Worm (Caenorhabditis elegans) whole organism, L1 larva: ENCODE data around the gene nipi-3.

Experiments
- C16A3.4 ChIP-seq: fragments of 150-350 bp; optimal IDR thresholded peaks from 2 replicates; lab custom pipeline; 2014; ENCODE audit warnings: missing biosample characterization, missing genetic modification characterization
- blmp-1 ChIP-seq: fragments of 150-350 bp; optimal IDR thresholded peaks from 2 replicates; lab custom pipeline; 2014; ENCODE audit warnings: missing biosample characterization, missing genetic modification characterization
- ceh-82 ChIP-seq, 3 experiments: fragments of 150-350 bp in 1 of 3; sonication (generic microtip) in 2 of 3; optimal IDR thresholded peaks; 2 replicates each; lab custom pipeline; 2014 to 2017; ENCODE audit warnings: missing biosample characterization in 3 of 3, missing genetic modification characterization in 3 of 3
- dpl-1 ChIP-seq, 3 experiments: fragments of 150-350 bp in 2 of 3; sonication (generic microtip) in 1 of 3; optimal IDR thresholded peaks; 2 replicates each; lab custom pipeline; 2014 to 2017; ENCODE audit warnings: missing biosample characterization in 3 of 3, missing genetic modification characterization in 3 of 3, missing genetic modification reagents in 3 of 3
- dsc-1 ChIP-seq: sonication (generic microtip); optimal IDR thresholded peaks from 2 replicates; lab custom pipeline; 2016; ENCODE audit warnings: mild to moderate bottlenecking, missing genetic modification characterization, missing compliant biosample characterization
- efl-1 ChIP-seq, 4 experiments: fragments of 150-350 bp; optimal IDR thresholded peaks in 3 of 4; peaks in 1 of 4; 1 replicate in 1 of 4; 2 replicates in 3 of 4; lab custom pipeline; 2014; ENCODE audit warnings: missing biosample characterization in 2 of 4, missing genetic modification characterization in 2 of 4, missing genetic modification reagents in 2 of 4
- elt-3 ChIP-seq, 6 experiments: fragments of 150-350 bp in 1 of 6; sonication (generic microtip); optimal IDR thresholded peaks; 2 replicates each; lab custom pipeline; 2017 to 2018; ENCODE audit warnings: missing biosample characterization in 6 of 6, missing genetic modification characterization in 6 of 6, inconsistent platforms in 1 of 6
- ets-5 ChIP-seq: fragments of 200-800 bp; sonication (Bioruptor generic); IDR thresholded peaks from 2 replicates; pipeline ENCODE4 v1.3.6; 2022; ENCODE audit warnings: missing genetic modification characterization, missing compliant biosample characterization
- fkh-10 ChIP-seq: sonication (generic microtip); optimal IDR thresholded peaks from 2 replicates; lab custom pipeline; 2017; ENCODE audit warnings: missing biosample characterization, missing genetic modification reagents, missing genetic modification characterization
- fkh-8 ChIP-seq: sonication (generic microtip); optimal IDR thresholded peaks from 2 replicates; lab custom pipeline; 2016; ENCODE audit warnings: mild to moderate bottlenecking, missing genetic modification characterization, missing compliant biosample characterization
- grh-1 ChIP-seq: fragments of 200-800 bp; sonication (Bioruptor generic); IDR thresholded peaks from 2 replicates; pipeline ENCODE4 v1.3.6; 2022; ENCODE audit warnings: missing genetic modification reagents, missing genetic modification characterization, missing compliant biosample characterization
- hlh-17 ChIP-seq: fragments of 200-800 bp; sonication (Bioruptor generic); optimal IDR thresholded peaks from 2 replicates; lab custom pipeline; 2018; ENCODE audit warnings: missing genetic modification characterization, mild to moderate bottlenecking, missing compliant biosample characterization, moderate library complexity, borderline replicate concordance
- hlh-4 ChIP-seq: sonication (generic microtip); optimal IDR thresholded peaks from 2 replicates; lab custom pipeline; 2016; ENCODE audit warnings: mild to moderate bottlenecking, missing genetic modification characterization, missing compliant biosample characterization
- hpl-2 ChIP-seq: fragments of 150-350 bp; optimal IDR thresholded peaks from 2 replicates; lab custom pipeline; 2014; ENCODE audit warnings: missing biosample characterization, missing genetic modification reagents, missing genetic modification characterization
- jun-1 ChIP-seq: fragments of 150-350 bp; optimal IDR thresholded peaks from 2 replicates; lab custom pipeline; 2014; ENCODE audit warnings: missing biosample characterization, missing genetic modification reagents, missing genetic modification characterization
- lin-13 ChIP-seq: fragments of 150-350 bp; optimal IDR thresholded peaks from 2 replicates; lab custom pipeline; 2014; ENCODE audit warnings: missing biosample characterization, missing genetic modification reagents, missing genetic modification characterization
- lin-14 ChIP-seq: fragments of 200-800 bp; sonication (Bioruptor generic); optimal IDR thresholded peaks from 2 replicates; lab custom pipeline; 2018; ENCODE audit warnings: mild to moderate bottlenecking, missing genetic modification characterization, moderate library complexity, missing compliant biosample characterization
- lin-39 ChIP-seq: fragments of 150-350 bp; optimal IDR thresholded peaks from 2 replicates; lab custom pipeline; 2014; ENCODE audit warnings: missing biosample characterization, missing genetic modification reagents, missing genetic modification characterization
- lir-3 ChIP-seq: sonication (generic microtip); optimal IDR thresholded peaks from 2 replicates; lab custom pipeline; 2016; ENCODE audit warnings: mild to moderate bottlenecking, missing genetic modification characterization, moderate library complexity, missing compliant biosample characterization; ENCODE audit not compliant: poor library complexity
- lsy-2 ChIP-seq, 2 experiments: fragments of 150-350 bp; optimal IDR thresholded peaks; 2 replicates each; lab custom pipeline; 2014; ENCODE audit warnings: missing biosample characterization in 2 of 2, missing genetic modification characterization in 2 of 2
- nhr-19 ChIP-seq: fragments of 200-800 bp; sonication (Bioruptor generic); conservative IDR thresholded peaks from 2 replicates; pipeline ENCODE4 v1.3.6; 2022; ENCODE audit warnings: missing genetic modification characterization, missing compliant biosample characterization
- nhr-20 ChIP-seq: sonication (generic microtip); optimal IDR thresholded peaks from 2 replicates; lab custom pipeline; 2016; ENCODE audit warnings: mild to moderate bottlenecking, missing genetic modification characterization, missing compliant biosample characterization
- nhr-47 ChIP-seq: sonication (generic microtip); optimal IDR thresholded peaks from 2 replicates; lab custom pipeline; 2016; ENCODE audit warnings: mild to moderate bottlenecking, missing genetic modification characterization, moderate library complexity, missing compliant biosample characterization
- nhr-71 ChIP-seq: sonication (generic microtip); optimal IDR thresholded peaks from 2 replicates; lab custom pipeline; 2016; ENCODE audit warnings: mild to moderate bottlenecking, missing genetic modification characterization, moderate library complexity, missing compliant biosample characterization
- nhr-76 ChIP-seq: sonication (generic microtip); optimal IDR thresholded peaks from 2 replicates; lab custom pipeline; 2017; ENCODE audit warnings: missing biosample characterization, missing genetic modification characterization
- nhr-77 ChIP-seq: fragments of 150-350 bp; optimal IDR thresholded peaks from 2 replicates; lab custom pipeline; 2014; ENCODE audit warnings: missing biosample characterization, missing genetic modification characterization
- nhr-84 ChIP-seq: sonication (generic microtip); optimal IDR thresholded peaks from 2 replicates; lab custom pipeline; 2017; ENCODE audit warnings: missing biosample characterization, missing genetic modification characterization
- skn-1 ChIP-seq: fragments of 150-350 bp; optimal IDR thresholded peaks from 2 replicates; lab custom pipeline; 2014; ENCODE audit warnings: missing biosample characterization, missing genetic modification characterization
- snu-23 ChIP-seq: sonication (generic microtip); optimal IDR thresholded peaks from 2 replicates; lab custom pipeline; 2016; ENCODE audit warnings: missing genetic modification characterization, missing compliant biosample characterization
- swsn-7 ChIP-seq: sonication (generic microtip); optimal IDR thresholded peaks from 2 replicates; lab custom pipeline; 2016; ENCODE audit warnings: missing genetic modification characterization, missing compliant biosample characterization
- tbx-2 ChIP-seq: sonication (generic microtip); optimal IDR thresholded peaks from 2 replicates; lab custom pipeline; 2016; ENCODE audit warnings: missing genetic modification characterization, missing compliant biosample characterization
- tlp-1 ChIP-seq: fragments of 150-350 bp; optimal IDR thresholded peaks from 2 replicates; lab custom pipeline; 2014; ENCODE audit warnings: missing biosample characterization, missing genetic modification characterization
- unc-130 ChIP-seq: fragments of 150-350 bp; optimal IDR thresholded peaks from 2 replicates; lab custom pipeline; 2017; ENCODE audit warnings: missing biosample characterization, missing genetic modification characterization, inconsistent platforms
- zag-1 ChIP-seq: fragments of 150-350 bp; optimal IDR thresholded peaks from 2 replicates; lab custom pipeline; 2014; ENCODE audit warnings: missing biosample characterization, missing genetic modification characterization
- ztf-11 ChIP-seq, 2 experiments: sonication (generic microtip); optimal IDR thresholded peaks; 2 replicates each; lab custom pipeline; 2016 to 2017; ENCODE audit warnings: missing genetic modification characterization in 2 of 2, missing biosample characterization in 1 of 2, missing compliant biosample characterization in 1 of 2

nipi-3 gene

ce11 chrX:15630790-15631204 is 23.0 kb downstream of the nipi-3 start (continued):
- TF ChIP-seq nhr-84 (tag; lab: Kevin White, UChicago): no peak
- TF ChIP-seq snu-23: peak; percentile 44
- TF ChIP-seq zag-1 (tag; lab: Kevin White, UChicago): no peak
- TF ChIP-seq hlh-17 (GFP tag; lab: Kevin White, UChicago): no peak
- no peak for TF ChIP-seq nhr-77 (tag; lab: Kevin White, UChicago)
- peak; percentile 27 for TF ChIP-seq fkh-8
- TF ChIP-seq dsc-1 (tag; lab: Kevin White, UChicago): peak; percentile 19
- TF ChIP-seq lin-13 (GFP tag; lab: Kevin White, UChicago): no peak
- TF ChIP-seq nhr-47 (tag; lab: Kevin White, UChicago): peak; percentile 24
- peak; percentile 79 for TF ChIP-seq blmp-1 (tag; lab: Kevin White, UChicago)
- no peak for TF ChIP-seq unc-130 (tag; lab: Kevin White, UChicago)
- peak; percentile 6 for TF ChIP-seq swsn-7 (tag; lab: Kevin White, UChicago)
- no peak for TF ChIP-seq hlh-4 (tag; lab: Kevin White, UChicago)
- TF ChIP-seq elt-3 (tag; optimal IDR thresholded peaks at IDR 0.05; lab: Kevin White, UChicago): no peak
- TF ChIP-seq, all 84 proteins: peak for 20

ce11 chrX:15633964-15634363 is 26.2 kb downstream of the nipi-3 start:
- TF ChIP-seq nhr-19 (no peak), nhr-71 (peak; percentile 12), tbx-2 (tag; lab: Kevin White, UChicago) (peak; percentile 40), swsn-7 (tag; lab: Kevin White, UChicago) (no peak), efl-1 (optimal IDR thresholded peaks at IDR 0.05; lab: Kevin White, UChicago) (no peak), efl-1 (GFP tag; optimal IDR thresholded peaks at IDR 0.05 in 1 of 2; lab: Kevin White, UChicago) (peak in 1 of 2 experiments; percentile 56), fkh-10 (GFP tag; lab: Kevin White, UChicago) (peak; percentile 81), hlh-4 (tag; lab: Kevin White, UChicago) (no peak), snu-23 (peak; percentile 9), ceh-82 (tag; optimal IDR thresholded peaks at IDR 0.05; lab: Kevin White, UChicago) (peak in 1 of 3 experiments; percentile 36), skn-1 (tag; lab: Kevin White, UChicago) (no peak), lir-3 (tag; lab: Kevin White, UChicago) (peak; percentile 1), lsy-2 (tag; optimal IDR thresholded peaks at IDR 0.05; lab: Kevin White, UChicago) (peak in 1 of 2 experiments; percentile 34), lin-14 (GFP tag; lab: Kevin White, UChicago) (peak; percentile 87)

- TF ChIP-seq nhr-77 (tag; lab: Kevin White, UChicago) (no peak), hlh-4 (tag; lab: Kevin White, UChicago) (no peak), lin-13 (GFP tag; lab: Kevin White, UChicago) (no peak), nhr-76 (no peak), tlp-1 (tag; lab: Kevin White, UChicago) (no peak), hpl-2 (no peak), elt-3 (tag; optimal IDR thresholded peaks at IDR 0.05; lab: Kevin White, UChicago) (no peak), tbx-2 (tag; lab: Kevin White, UChicago) (no peak)
- TF ChIP-seq, all 84 proteins: peak for 0
Observed at ce11 chrX:15640603-15641002, 32.8 kb downstream of the nipi-3 start, which contains the start of gene K09E9.7. K09E9.7 (plus strand) TSS chrX:15640903.

- TF ChIP-seq ets-5 (GFP tag; lab: Robert Waterston, UW): no peak
Observed at ce11 chrX:15641380-15641779, 33.6 kb downstream of the nipi-3 start.

ce11 chrX:15642638-15643037 is 34.9 kb downstream of the nipi-3 start, which contains the start of gene H08J19.1:
H08J19.1 (plus strand) TSS chrX:15642938.
- TF ChIP-seq ztf-11 (tag; optimal IDR thresholded peaks at IDR 0.05; lab: Kevin White, UChicago) (no peak), lin-39 (tag; lab: Kevin White, UChicago) (no peak), lir-3 (tag; lab: Kevin White, UChicago) (no peak), nhr-20 (no peak), jun-1 (no peak), blmp-1 (tag; lab: Kevin White, UChicago) (no peak), C16A3.4 (no peak), dsc-1 (tag; lab: Kevin White, UChicago) (no peak), tlp-1 (tag; lab: Kevin White, UChicago) (no peak), nhr-47 (tag; lab: Kevin White, UChicago) (no peak), grh-1 (GFP tag; lab: Robert Waterston, UW) (no peak), dpl-1 (GFP tag; optimal IDR thresholded peaks at IDR 0.05; lab: Kevin White, UChicago) (no peak), unc-130 (tag; lab: Kevin White, UChicago) (no peak)
